Worm (Caenorhabditis elegans) whole organism, L1 larva: ENCODE data around the gene math-19.
"Not testable (repeated sequence)": the region's sequence is repeated elsewhere in the genome, so short reads cannot be mapped to it uniquely, and the experiment has no call there.

ENCODE experiments used
- F16B12.6 ChIP-seq: fragments of 150-350 bp; optimal IDR thresholded peaks from 2 replicates; lab custom pipeline; 2014; ENCODE audit warnings: missing biosample characterization, missing genetic modification characterization
- aha-1 ChIP-seq: fragments of 150-350 bp; optimal IDR thresholded peaks from 2 replicates; lab custom pipeline; 2014; ENCODE audit warnings: missing biosample characterization, missing genetic modification characterization
- blmp-1 ChIP-seq: fragments of 150-350 bp; optimal IDR thresholded peaks from 2 replicates; lab custom pipeline; 2014; ENCODE audit warnings: missing biosample characterization, missing genetic modification characterization
- ceh-63 ChIP-seq: fragments of 200-800 bp; sonication (Bioruptor generic); optimal IDR thresholded peaks from 2 replicates; lab custom pipeline; 2018; ENCODE audit warnings: mild to moderate bottlenecking, missing genetic modification characterization, missing compliant biosample characterization
- ceh-82 ChIP-seq, 3 experiments: fragments of 150-350 bp in 1 of 3; sonication (generic microtip) in 2 of 3; optimal IDR thresholded peaks; 2 replicates each; lab custom pipeline; 2014 to 2017; ENCODE audit warnings: missing biosample characterization in 3 of 3, missing genetic modification characterization in 3 of 3
- ceh-88 ChIP-seq: fragments of 200-800 bp; sonication (Bioruptor generic); IDR thresholded peaks from 2 replicates; pipeline ENCODE4 v1.3.6; 2022; ENCODE audit warnings: missing genetic modification characterization, missing compliant biosample characterization
- ceh-90 ChIP-seq: sonication (generic microtip); optimal IDR thresholded peaks from 2 replicates; lab custom pipeline; 2016; ENCODE audit warnings: missing genetic modification characterization, missing compliant biosample characterization
- ces-1 ChIP-seq: fragments of 150-350 bp; optimal IDR thresholded peaks from 2 replicates; lab custom pipeline; 2014; ENCODE audit warnings: missing biosample characterization, missing genetic modification reagents, missing genetic modification characterization
- efl-1 ChIP-seq, 4 experiments: fragments of 150-350 bp; optimal IDR thresholded peaks in 3 of 4; peaks in 1 of 4; 1 replicate in 1 of 4; 2 replicates in 3 of 4; lab custom pipeline; 2014; ENCODE audit warnings: missing biosample characterization in 2 of 4, missing genetic modification characterization in 2 of 4, missing genetic modification reagents in 2 of 4
- egl-13 ChIP-seq: sonication (generic microtip); optimal IDR thresholded peaks from 2 replicates; lab custom pipeline; 2016; ENCODE audit warnings: missing genotype, missing genetic modification reagents, missing genetic modification characterization, missing compliant biosample characterization
- elt-2 ChIP-seq: sonication (generic microtip); optimal IDR thresholded peaks from 2 replicates; lab custom pipeline; 2016; ENCODE audit warnings: missing genetic modification characterization, mild to moderate bottlenecking, inconsistent platforms, missing compliant biosample characterization, missing genetic modification reagents
- elt-3 ChIP-seq, 6 experiments: fragments of 150-350 bp in 1 of 6; sonication (generic microtip); optimal IDR thresholded peaks; 2 replicates each; lab custom pipeline; 2017 to 2018; ENCODE audit warnings: missing biosample characterization in 6 of 6, missing genetic modification characterization in 6 of 6, inconsistent platforms in 1 of 6
- fkh-4 ChIP-seq: sonication (generic microtip); optimal IDR thresholded peaks from 2 replicates; lab custom pipeline; 2016; ENCODE audit warnings: missing compliant biosample characterization, missing genetic modification characterization, borderline replicate concordance
- fkh-8 ChIP-seq: sonication (generic microtip); optimal IDR thresholded peaks from 2 replicates; lab custom pipeline; 2016; ENCODE audit warnings: mild to moderate bottlenecking, missing genetic modification characterization, missing compliant biosample characterization
- grh-1 ChIP-seq: fragments of 200-800 bp; sonication (Bioruptor generic); IDR thresholded peaks from 2 replicates; pipeline ENCODE4 v1.3.6; 2022; ENCODE audit warnings: missing genetic modification reagents, missing genetic modification characterization, missing compliant biosample characterization
- hpl-2 ChIP-seq: fragments of 150-350 bp; optimal IDR thresholded peaks from 2 replicates; lab custom pipeline; 2014; ENCODE audit warnings: missing biosample characterization, missing genetic modification reagents, missing genetic modification characterization
- irx-1 ChIP-seq: sonication (generic microtip); optimal IDR thresholded peaks from 2 replicates; lab custom pipeline; 2016; ENCODE audit warnings: missing genetic modification characterization, missing compliant biosample characterization
- lin-13 ChIP-seq: fragments of 150-350 bp; optimal IDR thresholded peaks from 2 replicates; lab custom pipeline; 2014; ENCODE audit warnings: missing biosample characterization, missing genetic modification reagents, missing genetic modification characterization
- lin-14 ChIP-seq: fragments of 200-800 bp; sonication (Bioruptor generic); optimal IDR thresholded peaks from 2 replicates; lab custom pipeline; 2018; ENCODE audit warnings: mild to moderate bottlenecking, missing genetic modification characterization, moderate library complexity, missing compliant biosample characterization
- lin-15B ChIP-seq: fragments of 150-350 bp; sonication (generic microtip); optimal IDR thresholded peaks from 3 replicates; lab custom pipeline; 2014; ENCODE audit warnings: missing biosample characterization, missing genetic modification characterization
- lin-35 ChIP-seq, 2 experiments: fragments of 150-350 bp; optimal IDR thresholded peaks; 2 replicates each; lab custom pipeline; 2014; ENCODE audit warnings: missing biosample characterization in 2 of 2, missing genetic modification characterization in 2 of 2, missing genetic modification reagents in 2 of 2
- mef-2 ChIP-seq: fragments of 150-350 bp; optimal IDR thresholded peaks from 2 replicates; lab custom pipeline; 2014; ENCODE audit warnings: missing biosample characterization, missing genetic modification characterization
- mep-1 ChIP-seq: fragments of 150-350 bp; optimal IDR thresholded peaks from 2 replicates; lab custom pipeline; 2014; ENCODE audit warnings: missing biosample characterization, missing genetic modification characterization
- nhr-237 ChIP-seq: fragments of 150-350 bp; optimal IDR thresholded peaks from 2 replicates; lab custom pipeline; 2014; ENCODE audit warnings: missing biosample characterization, missing genetic modification characterization
- nhr-47 ChIP-seq: sonication (generic microtip); optimal IDR thresholded peaks from 2 replicates; lab custom pipeline; 2016; ENCODE audit warnings: mild to moderate bottlenecking, missing genetic modification characterization, moderate library complexity, missing compliant biosample characterization
- nhr-71 ChIP-seq: sonication (generic microtip); optimal IDR thresholded peaks from 2 replicates; lab custom pipeline; 2016; ENCODE audit warnings: mild to moderate bottlenecking, missing genetic modification characterization, moderate library complexity, missing compliant biosample characterization
- pax-3 ChIP-seq: fragments of 200-800 bp; sonication (Bioruptor generic); optimal IDR thresholded peaks from 2 replicates; lab custom pipeline; 2018; ENCODE audit warnings: mild to moderate bottlenecking, missing genetic modification characterization, moderate library complexity, missing compliant biosample characterization
- pqm-1 ChIP-seq: sonication (generic microtip); optimal IDR thresholded peaks from 3 replicates; lab custom pipeline; 2017; ENCODE audit warnings: missing biosample characterization, missing genetic modification characterization
- skn-1 ChIP-seq: fragments of 150-350 bp; optimal IDR thresholded peaks from 2 replicates; lab custom pipeline; 2014; ENCODE audit warnings: missing biosample characterization, missing genetic modification characterization
- sptf-1 ChIP-seq: fragments of 150-350 bp; optimal IDR thresholded peaks from 2 replicates; lab custom pipeline; 2014; ENCODE audit warnings: missing biosample characterization, missing genetic modification characterization
- tlp-1 ChIP-seq: fragments of 150-350 bp; optimal IDR thresholded peaks from 2 replicates; lab custom pipeline; 2014; ENCODE audit warnings: missing biosample characterization, missing genetic modification characterization
- unc-130 ChIP-seq: fragments of 150-350 bp; optimal IDR thresholded peaks from 2 replicates; lab custom pipeline; 2017; ENCODE audit warnings: missing biosample characterization, missing genetic modification characterization, inconsistent platforms
- vab-15 ChIP-seq: sonication (generic microtip); optimal IDR thresholded peaks from 2 replicates; lab custom pipeline; 2017; ENCODE audit warnings: missing genotype, mild to moderate bottlenecking, missing genetic modification characterization, missing compliant biosample characterization
- ztf-11 ChIP-seq, 2 experiments: sonication (generic microtip); optimal IDR thresholded peaks; 2 replicates each; lab custom pipeline; 2016 to 2017; ENCODE audit warnings: missing genetic modification characterization in 2 of 2, missing biosample characterization in 1 of 2, missing compliant biosample characterization in 1 of 2

The math-19 gene

DNA sequence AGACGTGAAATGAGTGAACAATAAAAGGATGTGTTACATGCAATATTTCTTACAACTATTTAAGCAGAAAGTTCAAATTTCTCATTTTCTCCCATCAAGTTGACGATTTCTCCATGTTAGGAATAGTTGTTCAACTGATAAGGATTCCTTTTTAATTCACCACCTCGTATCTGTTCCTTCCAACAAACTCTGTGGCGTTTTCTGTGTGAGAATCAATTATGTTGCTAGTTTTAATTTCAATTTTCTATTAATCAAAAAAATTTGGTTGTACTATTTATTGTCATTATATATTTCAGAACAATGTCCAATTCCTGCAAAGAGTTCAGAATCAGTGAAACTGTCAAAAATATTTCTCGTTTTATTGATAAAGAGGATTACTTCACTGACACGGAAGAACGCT is 9.7 kb upstream of the math-19 start, which contains the start of gene math-44:
Gene math-44, plus strand, starts transcription at position 301 of the 400 bp plus-strand sequence.
- TF ChIP-seq lin-15B (tag; lab: Kevin White, UChicago) = no peak
- TF ChIP-seq aha-1 (tag; lab: Kevin White, UChicago) = no peak
- TF ChIP-seq nhr-71 = no peak
- TF ChIP-seq efl-1 (optimal IDR thresholded peaks at IDR 0.05; lab: Kevin White, UChicago) = no peak
- TF ChIP-seq efl-1 (GFP tag; optimal IDR thresholded peaks at IDR 0.05 in 1 of 2; lab: Kevin White, UChicago) = peak in 1 of 2 experiments; percentile 30
- no peak for TF ChIP-seq tlp-1

DNA sequence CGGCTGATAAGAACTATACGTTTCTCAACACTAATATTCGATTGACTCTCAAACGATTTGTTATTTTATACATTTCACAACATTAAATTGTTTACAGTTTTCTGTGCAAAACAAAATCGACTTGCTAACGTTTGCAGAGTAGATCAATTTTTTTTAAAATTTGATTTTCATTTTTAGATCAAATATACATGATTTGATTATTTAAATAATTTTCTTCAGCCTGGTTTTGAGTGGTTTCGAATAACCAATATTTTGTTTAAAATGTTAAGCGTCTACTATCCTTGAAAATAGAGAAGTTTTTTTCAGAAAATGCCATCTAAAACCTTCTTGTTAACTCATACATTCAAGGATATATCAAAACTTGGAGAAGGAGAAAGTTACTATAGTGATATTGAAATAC is 4.9 kb upstream of the math-19 start, which contains the start of gene math-21:
Gene math-21, plus strand, starts transcription at position 301 of the 400 bp plus-strand sequence.
- TF ChIP-seq grh-1 (GFP tag; lab: Robert Waterston, UW) (no peak), elt-3 (tag; optimal IDR thresholded peaks at IDR 0.05; lab: Kevin White, UChicago) (no peak), aha-1 (tag; lab: Kevin White, UChicago) (no peak), lin-13 (GFP tag; lab: Kevin White, UChicago) (no peak), ceh-90 (tag; lab: Kevin White, UChicago) (no peak), ceh-88 (GFP tag; lab: Robert Waterston, UW) (no peak), vab-15 (tag; lab: Kevin White, UChicago) (no peak), ces-1 (GFP tag; lab: Kevin White, UChicago) (no peak), pax-3 (tag; lab: Kevin White, UChicago) (no peak), fkh-4 (tag; lab: Kevin White, UChicago) (no peak), mef-2 (tag; lab: Kevin White, UChicago) (no peak), skn-1 (tag; lab: Kevin White, UChicago) (no peak), ztf-11 (tag; optimal IDR thresholded peaks at IDR 0.05; lab: Kevin White, UChicago) (no peak), mep-1 (tag; lab: Kevin White, UChicago) (no peak), F16B12.6 (no peak), egl-13 (tag; lab: Kevin White, UChicago) (no peak), unc-130 (tag; lab: Kevin White, UChicago) (no peak), nhr-71 (no peak), ceh-82 (tag; optimal IDR thresholded peaks at IDR 0.05; lab: Kevin White, UChicago) (no peak)

DNA sequence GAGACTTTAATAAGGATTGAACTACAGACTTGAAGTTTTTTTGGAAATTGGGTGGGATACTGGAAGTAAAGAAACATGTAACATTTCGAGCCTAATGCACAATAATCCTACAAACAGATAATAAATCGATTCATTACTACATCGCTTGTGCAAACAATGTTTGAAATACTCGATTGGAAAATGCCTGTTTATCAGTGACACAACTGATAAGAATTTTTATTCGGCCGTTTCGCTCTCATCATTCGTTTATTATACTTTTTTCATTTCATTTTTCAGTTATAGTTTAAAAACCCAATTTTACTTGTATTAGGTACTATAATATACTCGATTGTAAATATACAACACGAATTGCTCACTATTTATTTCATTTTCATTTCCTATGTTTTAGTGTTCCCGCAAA is 2.9 kb upstream of the math-19 start:
- TF ChIP-seq lin-35 (GFP tag; optimal IDR thresholded peaks at IDR 0.05; lab: Kevin White, UChicago) (peak in 1 of 2 experiments; percentile 14), nhr-237 (no peak), elt-2 (tag; lab: Kevin White, UChicago) (peak; percentile 84), pqm-1 (tag; lab: Kevin White, UChicago) (peak; percentile 27)
- TF ChIP-seq, all 84 proteins: peak for 3

DNA sequence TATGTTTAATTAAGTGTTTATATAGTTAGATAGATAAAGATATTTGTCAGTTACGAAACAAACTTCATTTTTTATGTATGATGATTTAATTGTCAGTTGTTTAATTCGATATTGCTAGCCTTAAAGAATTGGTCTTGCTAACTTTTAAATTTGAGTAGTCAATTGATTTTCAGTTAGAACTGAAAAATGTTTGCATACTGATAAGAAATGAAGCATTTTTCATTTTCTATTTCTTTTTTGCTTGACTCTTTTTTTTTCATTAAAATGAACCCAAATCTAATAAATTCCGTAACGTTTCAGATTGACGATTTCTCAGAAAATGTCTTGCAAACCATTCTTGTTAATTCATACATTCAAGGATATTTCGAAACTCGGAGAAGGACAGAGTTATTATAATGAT is 2.4 kb upstream of the math-19 start, which contains the start of gene math-20:
Gene math-20, plus strand, starts transcription at position 301 of the 400 bp plus-strand sequence.
- no peak for TF ChIP-seq nhr-71
- no peak for TF ChIP-seq fkh-8 (tag; lab: Kevin White, UChicago)
- no peak for TF ChIP-seq sptf-1 (tag; lab: Kevin White, UChicago)
- TF ChIP-seq, all 84 proteins: peak for 0

DNA sequence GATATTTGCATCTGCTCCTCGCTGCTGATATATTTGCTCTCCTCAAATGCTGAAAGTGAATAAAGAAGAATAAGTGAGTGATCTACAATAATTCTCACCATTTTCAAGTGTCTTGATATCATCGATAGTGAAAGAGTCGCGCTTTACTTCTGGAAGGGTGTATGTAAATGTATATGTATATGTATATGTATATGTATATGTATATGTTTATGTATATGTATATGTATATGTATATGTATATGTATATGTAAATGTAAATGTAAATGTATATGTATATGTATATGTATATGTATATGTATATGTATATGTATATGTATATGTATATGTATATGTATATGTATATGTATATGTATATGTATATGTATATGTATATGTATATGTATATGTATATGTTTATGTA is 2.1 kb downstream of the math-19 start, which contains the start of gene ceh-84:
Gene ceh-84, minus strand, starts transcription at position 101 of the 400 bp plus-strand sequence.
- TF ChIP-seq irx-1; efl-1 (optimal IDR thresholded peaks at IDR 0.05; lab: Kevin White, UChicago); efl-1 (GFP tag; optimal IDR thresholded peaks at IDR 0.05 in 1 of 2; lab: Kevin White, UChicago); sptf-1 (tag; lab: Kevin White, UChicago): not testable (repeated sequence)

DNA sequence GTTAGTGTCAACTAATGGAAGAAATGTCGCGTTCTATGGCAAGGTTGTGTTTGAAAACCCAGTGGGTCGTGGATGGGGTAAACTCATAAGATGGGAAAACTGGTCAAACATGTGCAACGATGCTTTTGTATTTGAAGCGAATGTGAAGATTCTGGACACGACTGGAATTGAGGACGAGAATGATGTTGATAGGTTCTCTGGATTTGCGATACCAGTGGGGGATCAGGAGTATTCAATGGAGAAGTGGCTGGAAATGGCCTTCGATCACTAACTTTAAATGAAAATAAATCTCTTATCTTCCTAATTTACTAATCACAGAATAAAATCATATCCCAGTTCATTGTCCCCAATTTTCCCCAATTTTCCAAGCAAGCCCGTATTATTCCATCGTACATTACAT is 12.5 kb downstream of the math-19 start:
- TF ChIP-seq ceh-63 (no peak), nhr-237 (no peak), blmp-1 (tag; lab: Kevin White, UChicago) (no peak), lin-14 (GFP tag; lab: Kevin White, UChicago) (no peak), nhr-47 (tag; lab: Kevin White, UChicago) (no peak), pqm-1 (tag; lab: Kevin White, UChicago) (no peak), hpl-2 (no peak), ztf-11 (tag; optimal IDR thresholded peaks at IDR 0.05; lab: Kevin White, UChicago) (no peak)
